Worm (Caenorhabditis elegans) whole organism, late embryonic: ENCODE data around the gene ech-1.1.

ENCODE experiments used
- ama-1 ChIP-seq: fragments of 150-350 bp; optimal IDR thresholded peaks from 2 replicates; lab custom pipeline; 2014
- elt-2 ChIP-seq: sonication (generic microtip); optimal IDR thresholded peaks from 2 replicates; lab custom pipeline; 2016; ENCODE audit warnings: missing genetic modification reagents, missing genetic modification characterization, missing compliant biosample characterization
- pqm-1 ChIP-seq: sonication (generic microtip); optimal IDR thresholded peaks from 2 replicates; lab custom pipeline; 2016; ENCODE audit warnings: missing genetic modification characterization, missing compliant biosample characterization
- rnt-1 ChIP-seq: sonication (generic microtip); optimal IDR thresholded peaks from 2 replicates; lab custom pipeline; 2016; ENCODE audit warnings: missing genetic modification characterization, missing compliant biosample characterization
- tbx-2 ChIP-seq: sonication (generic microtip); optimal IDR thresholded peaks from 2 replicates; lab custom pipeline; 2016; ENCODE audit warnings: missing genetic modification characterization, missing compliant biosample characterization

DNA sequence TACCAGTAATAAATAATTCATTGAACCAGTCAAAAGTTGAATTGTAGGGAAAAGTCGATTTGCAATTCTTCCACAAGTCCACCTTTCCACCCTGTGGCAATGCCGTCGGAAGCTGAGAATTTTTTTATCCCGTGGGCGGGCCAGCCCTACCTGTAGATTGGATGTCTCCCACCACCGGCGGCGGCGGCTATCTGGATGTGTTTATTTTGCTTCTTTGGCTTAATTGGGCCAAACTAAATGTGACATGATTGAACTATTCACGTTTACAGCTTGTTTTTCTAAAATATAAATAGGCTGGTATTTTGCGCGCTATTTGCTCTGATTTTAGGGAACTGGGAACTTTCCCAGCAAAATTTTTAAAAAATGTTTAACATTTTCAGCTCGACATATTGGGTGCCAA is 16.8 kb downstream of the ech-1.1 start, which contains the start of gene wrt-8:
- TF ChIP-seq pqm-1 (tag; lab: Kevin White, UChicago), result no peak
- no peak for TF ChIP-seq tbx-2 (tag; lab: Kevin White, UChicago)
- TF ChIP-seq rnt-1 (tag; lab: Kevin White, UChicago), result no peak
- TF ChIP-seq elt-2 (tag; lab: Kevin White, UChicago), result no peak
- no peak for TF ChIP-seq ama-1 (lab: Kevin White, UChicago)
